Fruit fly (Drosophila melanogaster) whole organism, embryonic: ENCODE measurements around the gene Pp1-13C.
A peak's percentile ranks its signal among the peaks of the same experiment; 100 is the strongest.

Experiments
- Aef1 ChIP-seq: fragments of 200-800 bp; sonication (Bioruptor generic); IDR thresholded peaks from 3 replicates; pipeline ENCODE4 v1.3.6; 2022; ENCODE audit warnings: missing biosample characterization, missing genetic modification characterization
- BEAF-32 ChIP-seq: fragments of 200-800 bp; sonication (Bioruptor generic); optimal IDR thresholded peaks from 3 replicates; lab custom pipeline; 2017; ENCODE audit warnings: missing biosample characterization, missing genetic modification characterization, mild to moderate bottlenecking, moderate library complexity, missing genetic modification reagents
- CG10209 ChIP-seq: fragments of 200-800 bp; sonication (Bioruptor generic); optimal IDR thresholded peaks from 3 replicates; lab custom pipeline; 2017; ENCODE audit warnings: missing biosample characterization, mild to moderate bottlenecking, missing genetic modification characterization, missing genetic modification reagents
- CG10274 ChIP-seq: fragments of 200-800 bp; sonication (Bioruptor generic); optimal IDR thresholded peaks from 3 replicates; lab custom pipeline; 2017; ENCODE audit warnings: missing biosample characterization, mild to moderate bottlenecking, missing genetic modification characterization
- CG11723 ChIP-seq: fragments of 200-800 bp; sonication (Bioruptor generic); optimal IDR thresholded peaks from 2 replicates; lab custom pipeline; 2017; ENCODE audit warnings: missing biosample characterization, mild to moderate bottlenecking, missing genetic modification characterization
- CG13894 ChIP-seq: fragments of 200-800 bp; sonication (Bioruptor generic); optimal IDR thresholded peaks from 3 replicates; lab custom pipeline; 2018; ENCODE audit warnings: missing biosample characterization, mild to moderate bottlenecking, missing genetic modification characterization, moderate library complexity
- CG2875 ChIP-seq: fragments of 200-800 bp; sonication (Bioruptor generic); optimal IDR thresholded peaks from 2 replicates; lab custom pipeline; 2017; ENCODE audit warnings: missing biosample characterization, mild to moderate bottlenecking, missing genetic modification characterization, missing genetic modification reagents
- CG30403 ChIP-seq: fragments of 200-800 bp; sonication (Bioruptor generic); optimal IDR thresholded peaks from 3 replicates; lab custom pipeline; 2016; ENCODE audit warnings: missing biosample characterization, missing genetic modification characterization
- CG31365 ChIP-seq: fragments of 200-800 bp; sonication (Bioruptor generic); optimal IDR thresholded peaks from 2 replicates; lab custom pipeline; 2018; ENCODE audit warnings: missing biosample characterization, mild to moderate bottlenecking, missing genetic modification characterization
- CG32767 ChIP-seq: fragments of 200-800 bp; sonication (Bioruptor generic); IDR thresholded peaks from 2 replicates; pipeline ENCODE4 v1.3.6; 2022; ENCODE audit warnings: missing biosample characterization, missing genetic modification characterization
- CG34224 ChIP-seq: fragments of 200-800 bp; sonication (Bioruptor generic); IDR thresholded peaks from 3 replicates; pipeline ENCODE4 v1.3.6; 2022; ENCODE audit warnings: missing biosample characterization, missing genetic modification characterization; ENCODE audit not compliant: partially characterized antibody
- CG4282 ChIP-seq: fragments of 200-800 bp; sonication (Bioruptor generic); optimal IDR thresholded peaks from 2 replicates; lab custom pipeline; 2016; ENCODE audit warnings: missing biosample characterization, missing genetic modification characterization
- CG4328 ChIP-seq: fragments of 200-800 bp; sonication (Bioruptor generic); optimal IDR thresholded peaks from 3 replicates; lab custom pipeline; 2017; ENCODE audit warnings: missing biosample characterization, missing genetic modification reagents, missing genetic modification characterization
- CG4707 ChIP-seq: fragments of 200-800 bp; sonication (Bioruptor generic); optimal IDR thresholded peaks from 2 replicates; lab custom pipeline; 2018; ENCODE audit warnings: missing biosample characterization, mild to moderate bottlenecking, missing genetic modification characterization, moderate library complexity
- CG5180 ChIP-seq: fragments of 200-800 bp; sonication (Bioruptor generic); optimal IDR thresholded peaks from 3 replicates; lab custom pipeline; 2017; ENCODE audit warnings: missing biosample characterization, missing genetic modification characterization, mild to moderate bottlenecking, moderate library complexity, missing genetic modification reagents
- CG7745 ChIP-seq: fragments of 200-800 bp; sonication (Bioruptor generic); optimal IDR thresholded peaks from 2 replicates; lab custom pipeline; 2018; ENCODE audit warnings: missing biosample characterization, mild to moderate bottlenecking, missing genetic modification characterization, moderate library complexity
- CG7786 ChIP-seq: fragments of 200-800 bp; sonication (Bioruptor generic); optimal IDR thresholded peaks from 2 replicates; lab custom pipeline; 2016; ENCODE audit warnings: missing biosample characterization, missing genetic modification characterization
- CHES-1-like ChIP-seq: fragments of 200-800 bp; sonication (Bioruptor generic); optimal IDR thresholded peaks from 2 replicates; lab custom pipeline; 2016; ENCODE audit warnings: missing biosample characterization, missing genetic modification characterization
- Dref ChIP-seq: fragments of 200-800 bp; sonication (Bioruptor generic); IDR thresholded peaks from 2 replicates; pipeline ENCODE4 v1.3.6; 2022; ENCODE audit warnings: missing biosample characterization, missing genetic modification characterization
- Fer2 ChIP-seq: fragments of 200-800 bp; sonication (Bioruptor generic); optimal IDR thresholded peaks from 2 replicates; lab custom pipeline; 2018; ENCODE audit warnings: missing biosample characterization, mild to moderate bottlenecking, missing genetic modification characterization, moderate library complexity
- Gsc ChIP-seq: fragments of 200-800 bp; sonication (Bioruptor generic); IDR thresholded peaks from 2 replicates; pipeline ENCODE4 v1.3.6; 2022; ENCODE audit warnings: missing biosample characterization, missing genetic modification characterization
- Myb ChIP-seq: fragments of 200-800 bp; sonication (Bioruptor generic); optimal IDR thresholded peaks from 2 replicates; lab custom pipeline; 2016; ENCODE audit warnings: missing biosample characterization, missing genetic modification characterization
- NFAT ChIP-seq: fragments of 200-800 bp; sonication (Bioruptor generic); IDR thresholded peaks from 2 replicates; pipeline ENCODE4 v1.3.6; 2022; ENCODE audit warnings: missing biosample characterization, missing genetic modification characterization
- Ravus ChIP-seq: fragments of 200-800 bp; sonication (Bioruptor generic); IDR thresholded peaks from 2 replicates; pipeline ENCODE4 v1.3.6; 2022; ENCODE audit warnings: missing biosample characterization, missing genetic modification characterization
- Side ChIP-seq: fragments of 200-800 bp; sonication (Bioruptor generic); optimal IDR thresholded peaks from 2 replicates; lab custom pipeline; 2016; ENCODE audit warnings: missing biosample characterization, missing genetic modification characterization
- Sox102F ChIP-seq: fragments of 200-800 bp; sonication (Bioruptor generic); optimal IDR thresholded peaks from 2 replicates; lab custom pipeline; 2018; ENCODE audit warnings: missing biosample characterization, mild to moderate bottlenecking, missing genetic modification characterization, moderate library complexity
- Usf ChIP-seq: fragments of 200-800 bp; sonication (Bioruptor generic); optimal IDR thresholded peaks from 2 replicates; lab custom pipeline; 2017; ENCODE audit warnings: missing genotype, missing biosample characterization, missing genetic modification characterization
- Vsx1 ChIP-seq: fragments of 200-800 bp; sonication (Bioruptor generic); optimal IDR thresholded peaks from 2 replicates; lab custom pipeline; 2017; ENCODE audit warnings: missing biosample characterization, mild to moderate bottlenecking, missing genetic modification characterization, missing genetic modification reagents
- YL-1 ChIP-seq: fragments of 200-800 bp; sonication (Bioruptor generic); optimal IDR thresholded peaks from 3 replicates; lab custom pipeline; 2017; ENCODE audit warnings: missing biosample characterization, mild to moderate bottlenecking, missing genetic modification characterization
- bbx ChIP-seq: fragments of 200-800 bp; sonication (Bioruptor generic); IDR thresholded peaks from 2 replicates; pipeline ENCODE4 v1.3.6; 2022; ENCODE audit warnings: missing biosample characterization, missing genetic modification characterization; ENCODE audit not compliant: partially characterized antibody
- cg ChIP-seq: fragments of 200-800 bp; sonication (Bioruptor generic); optimal IDR thresholded peaks from 3 replicates; lab custom pipeline; 2019; ENCODE audit warnings: missing biosample characterization, mild to moderate bottlenecking, missing genetic modification characterization, moderate library complexity
- chinmo ChIP-seq: fragments of 200-800 bp; sonication (Bioruptor generic); IDR thresholded peaks from 4 replicates; pipeline ENCODE4 v1.3.6; 2022; ENCODE audit warnings: missing biosample characterization, missing genetic modification characterization; ENCODE audit not compliant: partially characterized antibody
- corto ChIP-seq: fragments of 200-800 bp; sonication (Bioruptor generic); optimal IDR thresholded peaks from 2 replicates; lab custom pipeline; 2016; ENCODE audit warnings: missing biosample characterization, mild to moderate bottlenecking, missing genetic modification characterization, moderate library complexity
- dan ChIP-seq: fragments of 200-800 bp; sonication (Bioruptor generic); IDR thresholded peaks from 2 replicates; pipeline ENCODE4 v1.3.6; 2022; ENCODE audit warnings: missing biosample characterization, missing genetic modification characterization
- emc ChIP-seq: fragments of 200-800 bp; sonication (Bioruptor generic); optimal IDR thresholded peaks from 2 replicates; lab custom pipeline; 2016; ENCODE audit warnings: missing biosample characterization, missing genetic modification characterization
- ftz-f1 ChIP-seq: fragments of 200-800 bp; sonication (Bioruptor generic); optimal IDR thresholded peaks from 2 replicates; lab custom pipeline; 2016; ENCODE audit warnings: missing biosample characterization, missing genetic modification characterization
- gce ChIP-seq: fragments of 200-800 bp; sonication (Bioruptor generic); IDR thresholded peaks from 3 replicates; pipeline ENCODE4 v1.3.6; 2022; ENCODE audit warnings: missing biosample characterization, missing genetic modification characterization
- gcm ChIP-seq: fragments of 200-800 bp; sonication (Bioruptor generic); optimal IDR thresholded peaks from 2 replicates; lab custom pipeline; 2019; ENCODE audit warnings: missing biosample characterization, mild to moderate bottlenecking, missing genetic modification characterization, moderate library complexity
- jing ChIP-seq: fragments of 200-800 bp; sonication (Bioruptor generic); optimal IDR thresholded peaks from 2 replicates; lab custom pipeline; 2018; ENCODE audit warnings: missing biosample characterization, mild to moderate bottlenecking, missing genetic modification characterization
- kay ChIP-seq: fragments of 200-800 bp; sonication (Bioruptor generic); optimal IDR thresholded peaks from 2 replicates; lab custom pipeline; 2016; ENCODE audit warnings: missing biosample characterization, missing genetic modification characterization
- knrl ChIP-seq: fragments of 200-800 bp; sonication (Bioruptor generic); IDR thresholded peaks from 3 replicates; pipeline ENCODE4 v1.3.6; 2022; ENCODE audit warnings: missing biosample characterization, missing genetic modification characterization; ENCODE audit not compliant: partially characterized antibody
- lov ChIP-seq, 2 experiments: fragments of 200-800 bp in 1 of 2; fragments of >200 bp in 1 of 2; sonication (Bioruptor generic) in 1 of 2; IDR thresholded peaks in 1 of 2; optimal IDR thresholded peaks in 1 of 2; 2 replicates in 1 of 2; 3 replicates in 1 of 2; pipeline versions ENCODE4 v1.3.6 to Lab custom; 2017 to 2022; ENCODE audit warnings: missing biosample characterization in 1 of 2, missing genetic modification characterization in 1 of 2
- mld ChIP-seq: fragments of 200-800 bp; sonication (Bioruptor generic); IDR thresholded peaks from 3 replicates; pipeline ENCODE4 v1.3.6; 2022; ENCODE audit warnings: missing biosample characterization, missing genetic modification characterization; ENCODE audit not compliant: partially characterized antibody
- oc ChIP-seq: fragments of 200-800 bp; sonication (Bioruptor generic); optimal IDR thresholded peaks from 2 replicates; lab custom pipeline; 2018; ENCODE audit warnings: missing biosample characterization, mild to moderate bottlenecking, missing genetic modification characterization, moderate library complexity
- pnt ChIP-seq: fragments of 200-800 bp; sonication (Bioruptor generic); optimal IDR thresholded peaks from 3 replicates; lab custom pipeline; 2016; ENCODE audit warnings: missing biosample characterization, missing genetic modification characterization
- pros ChIP-seq: fragments of 200-800 bp; sonication (Bioruptor generic); optimal IDR thresholded peaks from 3 replicates; lab custom pipeline; 2019; ENCODE audit warnings: missing biosample characterization, mild to moderate bottlenecking, missing genetic modification characterization, moderate library complexity
- slbo ChIP-seq: fragments of 200-800 bp; sonication (Bioruptor generic); IDR thresholded peaks from 2 replicates; pipeline ENCODE4 v1.3.6; 2022; ENCODE audit warnings: missing biosample characterization, missing genetic modification characterization

The Pp1-13C gene

dm6 chrX:15333066-15333874 is 27.6 kb downstream of the Pp1-13C start, which contains the start of the genes CG9114 and HDAC6 (continued):
- TF ChIP-seq chinmo (peak; percentile 97), corto (GFP tag; lab: Kevin White, UChicago) (no peak), Sox102F (GFP tag; lab: Kevin White, UChicago) (no peak), BEAF-32 (GFP tag; lab: Kevin White, UChicago) (peak; percentile 83), CG4282 (GFP tag; lab: Kevin White, UChicago) (no peak), CG4707 (no peak), CG32767 (GFP tag; lab: Robert Waterston, UW) (no peak), Aef1 (peak; percentile 56; the same call in 2 of the 3 replicates), Dref (peak; percentile 74), Ravus (GFP tag; lab: Robert Waterston, UW) (no peak), CG30403 (GFP tag; lab: Kevin White, UChicago) (no peak), Gsc (GFP tag; lab: Robert Waterston, UW) (no peak), CG10274 (no peak), CG2875 (GFP tag; lab: Kevin White, UChicago) (no peak), knrl (GFP tag; lab: Robert Waterston, UW) (peak; percentile 85), gce (0 out of 3 replicates have a peak, but pooled peaks have one; percentile 60), CG11723 (GFP tag; lab: Kevin White, UChicago) (no peak), CG7745 (tag; lab: Kevin White, UChicago) (no peak), lov (optimal IDR thresholded peaks at IDR 0.05; lab: Kevin White, UChicago) (no peak), lov (GFP tag; IDR thresholded peaks at IDR 0.05; lab: Robert Waterston, UW) (no peak), Myb (GFP tag; lab: Kevin White, UChicago) (peak; percentile 69), gcm (peak; percentile 49), CG31365 (tag; lab: Kevin White, UChicago) (no peak), Vsx1 (GFP tag; lab: Kevin White, UChicago) (peak; percentile 85), dan (GFP tag; lab: Robert Waterston, UW) (no peak), CG13894 (tag; lab: Kevin White, UChicago) (no peak), YL-1 (GFP tag; lab: Kevin White, UChicago) (peak; percentile 10), slbo (GFP tag; lab: Robert Waterston, UW) (no peak; the same call in 1 of the 2 replicates), CG4328 (no peak), mld (GFP tag; lab: Robert Waterston, UW) (no peak; the same call in 2 of the 3 replicates), CG5180 (GFP tag; lab: Kevin White, UChicago) (no peak), pros (GFP tag; lab: Kevin White, UChicago) (peak; percentile 10), NFAT (peak; percentile 10; the same call in 1 of the 2 replicates), CG7786 (no peak), Fer2 (tag; lab: Kevin White, UChicago) (no peak), emc (GFP tag; lab: Kevin White, UChicago) (no peak), CG34224 (GFP tag; lab: Robert Waterston, UW) (peak; percentile 89; the same call in 2 of the 3 replicates), Usf (GFP tag; lab: Kevin White, UChicago) (no peak), ftz-f1 (peak; percentile 59), bbx (peak; percentile 72), CHES-1-like (GFP tag; lab: Kevin White, UChicago) (peak; percentile 26), oc (tag; lab: Kevin White, UChicago) (no peak), CG10209 (GFP tag; lab: Kevin White, UChicago) (no peak), cg (GFP tag; lab: Kevin White, UChicago) (peak; percentile 89), Side (GFP tag; lab: Kevin White, UChicago) (no peak), jing (GFP tag; lab: Kevin White, UChicago) (no peak), pnt (GFP tag; lab: Kevin White, UChicago) (no peak), kay (no peak)
